Worm (Caenorhabditis elegans) whole organism, L3 larva: ENCODE measurements around the gene ile-2.

Source experiments
- R02D3.7 ChIP-seq: fragments of 150-350 bp; optimal IDR thresholded peaks from 2 replicates; lab custom pipeline; 2014; ENCODE audit warnings: missing biosample characterization, missing genetic modification characterization
- ZK546.5 ChIP-seq: sonication (generic microtip); optimal IDR thresholded peaks from 2 replicates; lab custom pipeline; 2017; ENCODE audit warnings: missing biosample characterization, missing genetic modification characterization
- aly-2 ChIP-seq: fragments of 150-350 bp; optimal IDR thresholded peaks from 2 replicates; lab custom pipeline; 2014; ENCODE audit warnings: missing biosample characterization, missing genetic modification characterization
- ama-1 ChIP-seq: fragments of 150-350 bp; optimal IDR thresholded peaks from 2 replicates; lab custom pipeline; 2018
- ceh-16 ChIP-seq: sonication (generic microtip); optimal IDR thresholded peaks from 2 replicates; lab custom pipeline; 2017; ENCODE audit warnings: missing biosample characterization, missing genetic modification characterization
- ceh-28 ChIP-seq: fragments of 150-350 bp; optimal IDR thresholded peaks from 2 replicates; lab custom pipeline; 2014; ENCODE audit warnings: missing biosample characterization, missing genetic modification reagents, missing genetic modification characterization
- ceh-82 ChIP-seq: fragments of 150-350 bp; optimal IDR thresholded peaks from 2 replicates; lab custom pipeline; 2014; ENCODE audit warnings: missing biosample characterization, missing genetic modification characterization
- ceh-9 ChIP-seq: sonication (generic microtip); optimal IDR thresholded peaks from 2 replicates; lab custom pipeline; 2018; ENCODE audit warnings: missing biosample characterization, missing genetic modification characterization
- egl-27 ChIP-seq: sonication (generic microtip); optimal IDR thresholded peaks from 4 replicates; lab custom pipeline; 2017; ENCODE audit warnings: missing biosample characterization, missing genetic modification reagents, missing genetic modification characterization
- egl-5 ChIP-seq: fragments of 150-350 bp; optimal IDR thresholded peaks from 2 replicates; lab custom pipeline; 2017; ENCODE audit warnings: missing biosample characterization, missing genetic modification reagents, missing genetic modification characterization, inconsistent platforms
- elt-1 ChIP-seq: fragments of 150-350 bp; optimal IDR thresholded peaks from 2 replicates; lab custom pipeline; 2014; ENCODE audit warnings: missing biosample characterization, missing genetic modification characterization
- elt-2 ChIP-seq: sonication (generic microtip); optimal IDR thresholded peaks from 2 replicates; lab custom pipeline; 2016; ENCODE audit warnings: missing genetic modification reagents, mild to moderate bottlenecking, missing genetic modification characterization, missing compliant biosample characterization
- elt-3 ChIP-seq, 3 experiments: fragments of 150-350 bp in 1 of 3; sonication (generic microtip) in 2 of 3; optimal IDR thresholded peaks; 2 replicates in 2 of 3; 4 replicates in 1 of 3; lab custom pipeline; 2014 to 2017; ENCODE audit warnings: missing biosample characterization in 3 of 3, missing genetic modification characterization in 3 of 3
- eor-1 ChIP-seq, 2 experiments: fragments of 150-350 bp; optimal IDR thresholded peaks; 2 replicates each; lab custom pipeline; 2014 to 2018; ENCODE audit warnings: missing biosample characterization in 2 of 2, missing genetic modification characterization in 2 of 2
- fkh-10 ChIP-seq: sonication (generic microtip); optimal IDR thresholded peaks from 2 replicates; lab custom pipeline; 2017; ENCODE audit warnings: missing biosample characterization, missing genetic modification reagents, missing genetic modification characterization
- fkh-2 ChIP-seq: fragments of 150-350 bp; optimal IDR thresholded peaks from 2 replicates; lab custom pipeline; 2014; ENCODE audit warnings: missing biosample characterization, missing genetic modification reagents, missing genetic modification characterization
- hmg-11 ChIP-seq: sonication (generic microtip); optimal IDR thresholded peaks from 2 replicates; lab custom pipeline; 2016; ENCODE audit warnings: missing genetic modification characterization, missing compliant biosample characterization
- jun-1 ChIP-seq: fragments of 150-350 bp; optimal IDR thresholded peaks from 2 replicates; lab custom pipeline; 2014; ENCODE audit warnings: missing biosample characterization, missing genetic modification reagents, missing genetic modification characterization
- lin-15B ChIP-seq: fragments of 150-350 bp; optimal IDR thresholded peaks from 2 replicates; lab custom pipeline; 2014; ENCODE audit warnings: missing biosample characterization, missing genetic modification characterization
- lin-39 ChIP-seq: fragments of 150-350 bp; optimal IDR thresholded peaks from 2 replicates; lab custom pipeline; 2018; ENCODE audit warnings: missing biosample characterization, missing genetic modification reagents, missing genetic modification characterization
- lsy-12 ChIP-seq: sonication (generic microtip); optimal IDR thresholded peaks from 2 replicates; lab custom pipeline; 2016; ENCODE audit warnings: mild to moderate bottlenecking, missing genetic modification characterization, missing compliant biosample characterization
- mdl-1 ChIP-seq: fragments of 150-350 bp; optimal IDR thresholded peaks from 2 replicates; lab custom pipeline; 2014; ENCODE audit warnings: missing biosample characterization, missing genetic modification characterization
- nfya-1 ChIP-seq: sonication (generic microtip); optimal IDR thresholded peaks from 2 replicates; lab custom pipeline; 2017; ENCODE audit warnings: missing genetic modification characterization, mild to moderate bottlenecking, missing compliant biosample characterization, antibody characterized with exemption, moderate library complexity; ENCODE audit not compliant: insufficient read depth
- nhr-12 ChIP-seq: fragments of 150-350 bp; optimal IDR thresholded peaks from 2 replicates; lab custom pipeline; 2014; ENCODE audit warnings: missing biosample characterization, missing genetic modification characterization
- nhr-23 ChIP-seq: fragments of 150-350 bp; optimal IDR thresholded peaks from 2 replicates; lab custom pipeline; 2014; ENCODE audit warnings: missing biosample characterization, missing genetic modification reagents, missing genetic modification characterization
- nhr-237 ChIP-seq: fragments of 150-350 bp; optimal IDR thresholded peaks from 2 replicates; lab custom pipeline; 2014; ENCODE audit warnings: missing biosample characterization, missing genetic modification characterization
- nhr-25 ChIP-seq: sonication (generic microtip); optimal IDR thresholded peaks from 2 replicates; lab custom pipeline; 2017; ENCODE audit warnings: missing biosample characterization, missing genetic modification characterization
- nhr-28 ChIP-seq: fragments of 150-350 bp; optimal IDR thresholded peaks from 2 replicates; lab custom pipeline; 2014; ENCODE audit warnings: missing biosample characterization, missing genetic modification characterization
- nhr-43 ChIP-seq: sonication (generic microtip); optimal IDR thresholded peaks from 2 replicates; lab custom pipeline; 2016; ENCODE audit warnings: mild to moderate bottlenecking, missing genetic modification characterization, missing compliant biosample characterization; ENCODE audit not compliant: poor library complexity, severe bottlenecking
- nhr-67 ChIP-seq: fragments of 150-350 bp; optimal IDR thresholded peaks from 2 replicates; lab custom pipeline; 2014; ENCODE audit warnings: missing biosample characterization, missing genetic modification characterization
- nhr-76 ChIP-seq: fragments of 150-350 bp; sonication (generic microtip); optimal IDR thresholded peaks from 5 replicates; lab custom pipeline; 2014; ENCODE audit warnings: missing biosample characterization, missing genetic modification characterization
- nhr-77 ChIP-seq: fragments of 150-350 bp; optimal IDR thresholded peaks from 2 replicates; lab custom pipeline; 2014; ENCODE audit warnings: missing biosample characterization, missing genetic modification characterization
- pha-4 ChIP-seq: fragments of 150-350 bp; optimal IDR thresholded peaks from 2 replicates; lab custom pipeline; 2014; ENCODE audit warnings: missing biosample characterization, missing genetic modification reagents, missing genetic modification characterization
- pqm-1 ChIP-seq: fragments of 150-350 bp; optimal IDR thresholded peaks from 2 replicates; lab custom pipeline; 2017; ENCODE audit warnings: missing biosample characterization, missing genetic modification characterization, inconsistent platforms
- skn-1 ChIP-seq: fragments of 150-350 bp; optimal IDR thresholded peaks from 2 replicates; lab custom pipeline; 2014; ENCODE audit warnings: missing biosample characterization, missing genetic modification characterization
- snpc-4 ChIP-seq: fragments of 150-350 bp; optimal IDR thresholded peaks from 2 replicates; lab custom pipeline; 2014; ENCODE audit warnings: missing biosample characterization, missing genetic modification characterization
- tbx-2 ChIP-seq: sonication (generic microtip); optimal IDR thresholded peaks from 2 replicates; lab custom pipeline; 2016; ENCODE audit warnings: mild to moderate bottlenecking, missing genetic modification characterization, missing compliant biosample characterization
- unc-39 ChIP-seq: sonication (generic microtip); optimal IDR thresholded peaks from 4 replicates; lab custom pipeline; 2017; ENCODE audit warnings: missing biosample characterization, missing genetic modification characterization
- unc-62 ChIP-seq: fragments of 150-350 bp; sonication (generic microtip); optimal IDR thresholded peaks from 4 replicates; lab custom pipeline; 2014; ENCODE audit warnings: missing biosample characterization, missing genetic modification reagents, missing genetic modification characterization
- zag-1 ChIP-seq: fragments of 150-350 bp; optimal IDR thresholded peaks from 2 replicates; lab custom pipeline; 2014; ENCODE audit warnings: missing biosample characterization, missing genetic modification characterization
- ztf-11 ChIP-seq: fragments of 150-350 bp; optimal IDR thresholded peaks from 2 replicates; lab custom pipeline; 2014; ENCODE audit warnings: missing biosample characterization, missing genetic modification characterization
- ztf-4 ChIP-seq: fragments of 150-350 bp; optimal IDR thresholded peaks from 2 replicates; lab custom pipeline; 2014; ENCODE audit warnings: missing biosample characterization, missing genetic modification characterization

Gene ile-2

ce11 chrX:787992-788391, 19.6 kb downstream of the ile-2 start, which contains the start of gene attf-5:
Gene attf-5, plus strand, starts transcription at chrX:788353.
- TF ChIP-seq ceh-16 (tag; lab: Kevin White, UChicago) = no peak
- TF ChIP-seq nhr-23 (tag; lab: Kevin White, UChicago) = peak; percentile 22
- peak; percentile 42 for TF ChIP-seq hmg-11 (tag; lab: Kevin White, UChicago)
- no peak for TF ChIP-seq nhr-67
- TF ChIP-seq pha-4 (tag; lab: Kevin White, UChicago) = peak; percentile 53
- peak; percentile 78 for TF ChIP-seq ceh-28 (tag; lab: Kevin White, UChicago)

DNA sequence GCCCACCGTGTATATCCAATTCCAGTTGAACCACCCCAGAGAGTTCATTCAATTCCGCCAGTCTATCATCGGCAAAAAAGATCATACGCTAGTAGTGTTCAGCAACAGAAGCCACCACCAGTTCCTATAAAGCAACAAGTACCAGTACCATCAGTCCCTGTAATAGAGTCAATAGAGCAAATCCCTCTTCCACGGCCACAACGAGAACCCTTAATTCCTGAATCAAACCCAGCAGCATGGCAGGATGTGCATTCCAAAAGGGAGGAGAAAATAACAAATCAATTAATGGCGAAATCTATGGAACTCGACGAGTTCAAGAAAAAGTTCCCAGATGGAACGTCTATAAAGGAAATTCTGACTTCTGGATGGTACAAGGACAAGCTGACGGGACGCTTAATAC, 21.5 kb downstream of the ile-2 start:
- TF ChIP-seq skn-1 (tag; lab: Kevin White, UChicago) (no peak), ama-1 (lab: Kevin White, UChicago) (no peak), pha-4 (tag; lab: Kevin White, UChicago) (no peak), nhr-237 (tag; lab: Kevin White, UChicago) (no peak)
- TF ChIP-seq, all 47 proteins: peak for 0

DNA sequence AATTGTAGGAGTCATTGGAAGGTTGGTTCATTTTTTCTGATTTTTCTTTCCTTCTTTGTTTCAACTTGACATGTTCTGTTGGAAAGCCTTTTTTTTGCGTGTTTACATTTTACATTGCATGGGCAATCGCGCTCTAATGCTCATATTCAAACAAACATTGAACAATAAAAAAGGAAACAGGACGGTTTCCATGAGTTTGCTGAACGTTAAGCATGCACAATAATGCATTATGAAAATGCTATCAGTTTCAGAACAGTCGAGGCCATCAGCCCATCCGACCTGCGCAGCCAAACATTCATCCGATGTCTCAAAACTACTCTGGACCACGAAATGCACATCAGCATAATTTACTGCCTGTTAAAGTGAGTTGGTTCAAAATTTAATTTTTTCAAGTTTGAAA, 22.2 kb downstream of the ile-2 start:
- TF ChIP-seq pha-4 (tag; lab: Kevin White, UChicago) = peak; percentile 30
- no peak for TF ChIP-seq nhr-23 (tag; lab: Kevin White, UChicago)
- TF ChIP-seq, all 47 proteins: peak for 1

DNA sequence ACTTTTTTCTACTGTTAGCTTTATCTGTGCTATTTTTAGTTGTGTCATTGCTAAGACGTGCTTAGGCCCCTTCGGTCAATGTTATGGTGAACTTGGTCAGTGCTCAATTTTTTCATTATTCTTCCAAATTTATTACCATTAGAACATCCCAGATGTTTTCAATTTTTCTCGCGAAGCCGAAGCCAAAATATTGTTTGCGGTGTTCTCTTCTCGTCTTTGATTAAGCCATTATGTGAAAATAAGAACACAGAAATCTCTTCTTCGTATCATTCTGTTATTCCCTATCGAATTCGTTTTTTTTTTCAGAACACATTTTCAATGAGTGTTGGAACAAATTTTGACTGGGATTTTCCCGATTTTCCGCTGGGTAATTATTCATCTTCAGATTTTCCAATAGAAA, 34.1 kb downstream of the ile-2 start, which contains the start of gene gtr-1:
Gene gtr-1 (plus strand): TSS at position 301 of the 400 bp plus-strand sequence.
- TF ChIP-seq nhr-28 (tag; lab: Kevin White, UChicago) (no peak), pqm-1 (tag; lab: Kevin White, UChicago) (no peak), nhr-67 (no peak), tbx-2 (tag; lab: Kevin White, UChicago) (no peak), ceh-9 (tag; lab: Kevin White, UChicago) (no peak), ama-1 (lab: Kevin White, UChicago) (no peak), unc-62 (GFP tag; lab: Kevin White, UChicago) (no peak), zag-1 (tag; lab: Kevin White, UChicago) (no peak), nhr-77 (tag; lab: Kevin White, UChicago) (no peak), lin-39 (tag; lab: Kevin White, UChicago) (no peak)

DNA sequence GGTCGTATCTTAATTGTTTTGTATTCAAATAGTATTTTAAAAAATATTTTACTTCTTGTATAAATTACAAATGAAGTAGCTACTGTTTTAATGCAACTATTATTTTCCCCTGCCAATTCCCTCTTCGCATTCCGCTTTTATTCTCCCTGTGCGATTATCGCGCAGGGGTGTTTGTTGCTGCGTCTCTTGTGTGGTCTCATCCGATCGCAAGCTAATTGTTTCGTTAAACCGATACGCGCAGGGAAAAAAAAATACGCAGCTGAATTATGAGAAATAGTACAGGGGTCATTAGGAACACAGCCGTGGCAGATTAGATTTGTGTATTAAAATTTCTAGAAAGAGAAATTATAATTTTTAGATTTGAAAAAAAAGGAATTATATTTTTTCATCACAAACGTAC, 38.1 kb downstream of the ile-2 start:
- TF ChIP-seq ama-1 (lab: Kevin White, UChicago) = peak; percentile 56
- TF ChIP-seq fkh-10 (GFP tag; lab: Kevin White, UChicago) = peak; percentile 97
- TF ChIP-seq snpc-4 (tag; lab: Kevin White, UChicago) = peak; percentile 95
- TF ChIP-seq egl-27 (tag; lab: Kevin White, UChicago) = peak; percentile 94
- TF ChIP-seq ztf-11 (tag; lab: Kevin White, UChicago) = peak; percentile 66
- peak; percentile 88 for TF ChIP-seq ztf-4 (tag; lab: Kevin White, UChicago)
- TF ChIP-seq nfya-1 (tag; lab: Kevin White, UChicago) = peak; percentile 95
- peak; percentile 96 for TF ChIP-seq lsy-12 (tag; lab: Kevin White, UChicago)
- peak; percentile 61 for TF ChIP-seq ZK546.5
- peak; percentile 99 for TF ChIP-seq nhr-23 (tag; lab: Kevin White, UChicago)
- peak; percentile 88 for TF ChIP-seq elt-2
- peak; percentile 99 for TF ChIP-seq nhr-43 (tag; lab: Kevin White, UChicago)
- peak; percentile 66 for TF ChIP-seq lin-15B (tag; lab: Kevin White, UChicago)
- peak; percentile 85 to 96 (median 87) for TF ChIP-seq elt-3 (tag; optimal IDR thresholded peaks at IDR 0.05; lab: Kevin White, UChicago)
- peak; percentile 92 for TF ChIP-seq R02D3.7 (tag; lab: Kevin White, UChicago)
- TF ChIP-seq eor-1 (tag; optimal IDR thresholded peaks at IDR 0.05; lab: Kevin White, UChicago) = peak in 1 of 2 experiments; percentile 78
- TF ChIP-seq egl-5 (tag; lab: Kevin White, UChicago) = peak; percentile 99
- peak; percentile 93 for TF ChIP-seq nhr-76 (tag; lab: Kevin White, UChicago)
- peak; percentile 96 for TF ChIP-seq nhr-28 (tag; lab: Kevin White, UChicago)
- TF ChIP-seq unc-62 (GFP tag; lab: Kevin White, UChicago) = peak; percentile 91
- TF ChIP-seq ceh-28 (tag; lab: Kevin White, UChicago) = peak; percentile 98
- peak; percentile 77 for TF ChIP-seq ceh-16 (tag; lab: Kevin White, UChicago)
- TF ChIP-seq nhr-25 (tag; lab: Kevin White, UChicago) = peak; percentile 97
- TF ChIP-seq nhr-67 = peak; percentile 70
- TF ChIP-seq fkh-2 (tag; lab: Kevin White, UChicago) = peak; percentile 93
- TF ChIP-seq mdl-1 (tag; lab: Kevin White, UChicago) = peak; percentile 80
- TF ChIP-seq unc-39 (tag; lab: Kevin White, UChicago) = peak; percentile 50
- TF ChIP-seq nhr-12 (tag; lab: Kevin White, UChicago) = peak; percentile 23
- peak; percentile 98 for TF ChIP-seq nhr-77 (tag; lab: Kevin White, UChicago)
- TF ChIP-seq hmg-11 (tag; lab: Kevin White, UChicago) = peak; percentile 100
- peak; percentile 97 for TF ChIP-seq pha-4 (tag; lab: Kevin White, UChicago)
- TF ChIP-seq skn-1 (tag; lab: Kevin White, UChicago) = peak; percentile 97
- TF ChIP-seq tbx-2 (tag; lab: Kevin White, UChicago) = peak; percentile 98
- peak; percentile 61 for TF ChIP-seq ceh-9 (tag; lab: Kevin White, UChicago)
- peak; percentile 74 for TF ChIP-seq elt-1 (tag; lab: Kevin White, UChicago)
- peak; percentile 95 for TF ChIP-seq aly-2 (tag; lab: Kevin White, UChicago)
- peak; percentile 99 for TF ChIP-seq jun-1
- TF ChIP-seq ceh-82 (tag; lab: Kevin White, UChicago) = peak; percentile 99
- TF ChIP-seq nhr-237 (tag; lab: Kevin White, UChicago) = peak; percentile 70
